Worm (Caenorhabditis elegans): ENCODE measurements around the gene spe-41.

ce11 chrIII:3468384-3468783 lies 24.4 kb upstream of the spe-41 start:
- TF ChIP-seq lsy-2 (tag; optimal IDR thresholded peaks at IDR 0.05) (no peak), ztf-11 (tag; optimal IDR thresholded peaks at IDR 0.05) (no peak), unc-39 (tag; optimal IDR thresholded peaks at IDR 0.05) (no peak)
